Fruit fly (Drosophila melanogaster): ENCODE measurements around the gene CG32819.
"Not testable (repeated sequence)": the region's sequence is repeated elsewhere in the genome, so short reads cannot be mapped to it uniquely, and the experiment has no call there.

The CG32819 gene

dm6 chrX:21621004-21621403 lies at the start of gene CG32819:
Gene CG32819, minus strand, starts transcription at chrX:21621104.
- TF ChIP-seq psq (optimal IDR thresholded peaks at IDR 0.05); usp (GFP tag; optimal IDR thresholded peaks at IDR 0.05); CG8478 (optimal IDR thresholded peaks at IDR 0.05): not testable (repeated sequence)

dm6 chrX:21632852-21633251 lies 11.9 kb upstream of the CG32819 start:
- TF ChIP-seq usp (GFP tag; optimal IDR thresholded peaks at IDR 0.05): no peak
- TF ChIP-seq psq (optimal IDR thresholded peaks at IDR 0.05): no peak
- TF ChIP-seq Dll (optimal IDR thresholded peaks at IDR 0.05): no peak
- no peak for TF ChIP-seq pan (optimal IDR thresholded peaks at IDR 0.05)
- no peak for TF ChIP-seq CG8478 (optimal IDR thresholded peaks at IDR 0.05)
- TF ChIP-seq EcR (GFP tag; optimal IDR thresholded peaks at IDR 0.05): no peak

DNA sequence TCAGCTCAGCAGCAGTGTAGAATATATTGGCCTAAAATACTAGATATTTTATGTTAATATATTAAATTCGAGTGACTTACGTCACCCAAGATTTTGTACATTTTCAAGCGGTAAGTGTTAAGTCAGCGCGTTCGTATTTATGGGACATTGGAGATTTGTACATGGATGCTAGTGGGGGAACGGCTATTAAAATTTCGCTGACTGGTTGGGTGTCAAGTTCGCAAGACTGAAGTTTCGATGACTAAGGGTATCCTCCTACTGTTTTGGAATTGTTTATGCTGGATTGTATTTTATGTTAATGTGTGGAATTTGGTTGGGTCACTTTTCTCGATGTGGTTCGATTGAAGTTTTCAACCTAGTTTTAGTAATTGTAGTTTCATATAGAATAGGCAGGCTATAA lies 11.3 kb upstream of the CG32819 start:
- no peak for TF ChIP-seq CG8478 (optimal IDR thresholded peaks at IDR 0.05)
- TF ChIP-seq usp (GFP tag; optimal IDR thresholded peaks at IDR 0.05): no peak
- TF ChIP-seq psq (optimal IDR thresholded peaks at IDR 0.05): no peak
- TF ChIP-seq EcR (GFP tag; optimal IDR thresholded peaks at IDR 0.05): no peak
- no peak for TF ChIP-seq Dll (optimal IDR thresholded peaks at IDR 0.05)
- no peak for TF ChIP-seq pan (optimal IDR thresholded peaks at IDR 0.05)

- TF ChIP-seq psq (optimal IDR thresholded peaks at IDR 0.05) (no peak), usp (GFP tag; optimal IDR thresholded peaks at IDR 0.05) (no peak)
These were observed 10.5 kb upstream of the CG32819 start for dm6 chrX:21631452-21631851.

- TF ChIP-seq EcR (GFP tag; optimal IDR thresholded peaks at IDR 0.05): no peak
- no peak for TF ChIP-seq usp (GFP tag; optimal IDR thresholded peaks at IDR 0.05)
These were observed 9.3 kb upstream of the CG32819 start for dm6 chrX:21630160-21630738.

- TF ChIP-seq EcR (GFP tag; optimal IDR thresholded peaks at IDR 0.05) (no peak), usp (GFP tag; optimal IDR thresholded peaks at IDR 0.05) (no peak), Dll (optimal IDR thresholded peaks at IDR 0.05) (no peak), pan (optimal IDR thresholded peaks at IDR 0.05) (no peak), psq (optimal IDR thresholded peaks at IDR 0.05) (no peak), CG8478 (optimal IDR thresholded peaks at IDR 0.05) (no peak)
These were observed 8.7 kb upstream of the CG32819 start, which contains the start of gene DIP1 for dm6 chrX:21629482-21630159. Gene DIP1, minus strand, starts transcription at chrX:21630148.

DNA sequence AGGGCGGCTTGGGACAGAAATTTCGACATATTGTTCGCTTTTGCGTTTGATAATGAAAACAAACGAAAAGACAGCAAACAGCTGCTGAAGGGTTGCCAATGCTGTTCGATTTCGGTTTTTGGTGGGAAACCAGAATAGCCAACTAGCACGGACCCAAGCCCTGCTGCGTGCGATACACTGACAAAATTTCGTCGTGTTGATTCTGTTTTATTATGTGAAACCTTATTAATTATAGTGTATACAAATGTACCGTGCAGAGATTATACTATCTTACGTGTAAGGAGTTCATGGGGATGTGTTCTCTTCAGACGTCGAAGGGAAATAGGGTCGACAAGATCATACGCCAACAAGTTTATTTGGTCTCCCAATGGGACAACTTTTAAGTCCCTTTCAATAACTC lies 2.7 kb upstream of the CG32819 start, which contains the start of gene CG32500:
TSS of gene CG32500 (minus strand) at position 110 of the 400 bp plus-strand sequence.
- TF ChIP-seq CG8478 (optimal IDR thresholded peaks at IDR 0.05); usp (GFP tag; optimal IDR thresholded peaks at IDR 0.05); pan (optimal IDR thresholded peaks at IDR 0.05): not testable (repeated sequence)

DNA sequence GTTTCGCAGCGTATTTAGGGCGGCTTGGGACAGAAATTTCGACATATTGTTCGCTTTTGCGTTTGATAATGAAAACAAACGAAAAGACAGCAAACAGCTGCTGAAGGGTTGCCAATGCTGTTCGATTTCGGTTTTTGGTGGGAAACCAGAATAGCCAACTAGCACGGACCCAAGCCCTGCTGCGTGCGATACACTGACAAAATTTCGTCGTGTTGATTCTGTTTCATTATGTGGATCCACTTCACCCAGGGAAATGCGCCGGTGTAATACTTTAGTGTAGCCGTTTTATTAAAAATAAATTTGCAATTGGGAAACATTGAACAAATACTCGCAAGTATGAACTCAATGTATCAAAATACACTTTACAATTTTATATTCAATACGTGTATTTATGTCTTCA lies 3.4 kb downstream of the CG32819 start, which contains the start of gene CG32857:
TSS of gene CG32857 (minus strand) at position 101 of the 400 bp plus-strand sequence.
- not testable (repeated sequence) for TF ChIP-seq usp (GFP tag; optimal IDR thresholded peaks at IDR 0.05); CG8478 (optimal IDR thresholded peaks at IDR 0.05); EcR (GFP tag; optimal IDR thresholded peaks at IDR 0.05)

dm6 chrX:21615139-21615538 lies 5.8 kb downstream of the CG32819 start, which contains the start of gene CG32820:
Gene CG32820, minus strand, starts transcription at chrX:21615239.
- not testable (repeated sequence) for TF ChIP-seq pan (optimal IDR thresholded peaks at IDR 0.05); EcR (GFP tag; optimal IDR thresholded peaks at IDR 0.05); usp (GFP tag; optimal IDR thresholded peaks at IDR 0.05)

- not testable (repeated sequence) for TF ChIP-seq psq, pan, Dll (optimal IDR thresholded peaks at IDR 0.05)
These were observed 9.5 kb downstream of the CG32819 start, which contains the start of gene CG33502 for dm6 chrX:21611426-21611825. Gene CG33502, minus strand, starts transcription at chrX:21611526.

- TF ChIP-seq usp (GFP tag; optimal IDR thresholded peaks at IDR 0.05); pan (optimal IDR thresholded peaks at IDR 0.05); CG8478 (optimal IDR thresholded peaks at IDR 0.05): not testable (repeated sequence)
These were observed 12.1 kb downstream of the CG32819 start, which contains the start of gene CG17450 for dm6 chrX:21608820-21609219. Gene CG17450, minus strand, starts transcription at chrX:21608920.

DNA sequence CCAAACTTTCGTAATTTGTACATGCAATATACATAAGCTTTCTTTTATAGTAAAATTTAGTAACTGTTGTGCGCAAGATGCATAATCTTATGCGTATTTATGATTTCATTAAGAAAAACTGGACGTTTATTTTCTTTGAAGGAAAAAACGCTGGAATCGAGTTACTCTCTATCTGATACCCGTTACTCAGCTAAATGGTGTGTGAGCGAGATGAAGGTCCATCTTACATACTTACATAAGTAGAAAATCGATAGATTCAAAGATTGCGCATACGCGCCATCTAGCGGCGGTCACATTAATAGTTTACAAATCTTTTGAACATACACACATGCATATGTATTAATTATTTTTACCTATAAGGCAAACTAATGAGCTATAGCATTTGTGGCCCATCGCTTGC lies 15.4 kb downstream of the CG32819 start:
- no peak for TF ChIP-seq pan (optimal IDR thresholded peaks at IDR 0.05)
- TF ChIP-seq EcR (GFP tag; optimal IDR thresholded peaks at IDR 0.05): no peak
- no peak for TF ChIP-seq CG8478 (optimal IDR thresholded peaks at IDR 0.05)
- TF ChIP-seq psq (optimal IDR thresholded peaks at IDR 0.05): no peak
- no peak for TF ChIP-seq usp (GFP tag; optimal IDR thresholded peaks at IDR 0.05)
- TF ChIP-seq Dll (optimal IDR thresholded peaks at IDR 0.05): no peak

DNA sequence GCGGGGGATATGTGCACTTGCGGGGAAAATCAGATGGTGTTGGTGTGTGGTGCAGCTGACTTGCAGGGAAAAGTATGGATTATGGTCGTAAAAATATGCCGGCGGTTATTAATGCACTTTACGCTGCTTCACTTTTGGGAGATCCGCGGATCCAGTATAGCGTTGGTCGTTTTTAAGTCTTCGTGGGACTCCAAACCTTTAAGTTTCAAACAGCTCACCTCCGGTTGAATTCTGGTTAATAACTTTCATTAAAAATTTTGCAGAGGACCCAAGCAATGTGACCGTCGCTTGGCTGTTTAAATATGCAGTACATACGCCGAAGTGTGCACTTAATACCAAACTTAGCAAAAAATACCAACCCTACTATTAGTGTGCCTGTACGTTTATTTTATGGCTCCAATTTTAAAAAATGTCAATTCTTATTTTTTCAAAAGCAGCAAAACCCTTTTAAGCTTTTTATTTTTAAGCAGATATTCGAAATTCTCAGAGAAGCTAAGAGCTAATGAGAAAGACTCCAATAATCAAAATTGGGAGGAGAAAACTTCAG lies 15.9 kb downstream of the CG32819 start, which contains the start of gene GCS2alpha:
TSS of gene GCS2alpha (minus strand) at position 309 of the 547 bp plus-strand sequence.
- no peak for TF ChIP-seq psq (optimal IDR thresholded peaks at IDR 0.05)
- TF ChIP-seq Dll (optimal IDR thresholded peaks at IDR 0.05): no peak
- TF ChIP-seq CG8478 (optimal IDR thresholded peaks at IDR 0.05): no peak
- TF ChIP-seq usp (GFP tag; optimal IDR thresholded peaks at IDR 0.05): no peak
- TF ChIP-seq EcR (GFP tag; optimal IDR thresholded peaks at IDR 0.05): no peak
- no peak for TF ChIP-seq pan (optimal IDR thresholded peaks at IDR 0.05)
